Worm (Caenorhabditis elegans): ENCODE data around the gene orc-5.

- no peak for TF ChIP-seq dao-5 (tag; optimal IDR thresholded peaks at IDR 0.05)
- TF ChIP-seq W03F9.2 (tag; optimal IDR thresholded peaks at IDR 0.05): no peak
- no peak for TF ChIP-seq him-1 (tag; optimal IDR thresholded peaks at IDR 0.05)
Observed at ce11 chrIV:10718865-10719264, 15.5 kb downstream of the orc-5 start.
